Worm (Caenorhabditis elegans) whole organism, midembryonic: ENCODE measurements around the gene set-2.
A peak's percentile ranks its signal among the peaks of the same experiment; 100 is the strongest.

Source experiments
- T22C8.4 ChIP-seq: fragments of 200-800 bp; sonication (Bioruptor generic); IDR thresholded peaks from 2 replicates; pipeline ENCODE4 v1.3.6; 2022; ENCODE audit warnings: missing genetic modification characterization, missing compliant biosample characterization
- cog-1 ChIP-seq: sonication (generic microtip); optimal IDR thresholded peaks from 2 replicates; lab custom pipeline; 2016; ENCODE audit warnings: missing genetic modification characterization, missing compliant biosample characterization
- flt-1 ChIP-seq: fragments of 200-800 bp; sonication (Bioruptor generic); IDR thresholded peaks from 2 replicates; pipeline ENCODE4 v1.3.6; 2022; ENCODE audit warnings: missing genetic modification characterization, missing compliant biosample characterization
- klf-2 ChIP-seq: fragments of 200-800 bp; sonication (Bioruptor generic); conservative IDR thresholded peaks from 2 replicates; pipeline ENCODE4 v1.3.6; 2022; ENCODE audit warnings: missing genetic modification reagents, missing genetic modification characterization, missing compliant biosample characterization
- tab-1 ChIP-seq: fragments of 200-800 bp; sonication (Bioruptor generic); IDR thresholded peaks from 2 replicates; pipeline ENCODE4 v1.3.6; 2022; ENCODE audit warnings: missing genetic modification characterization, missing compliant biosample characterization
- ztf-23 ChIP-seq: fragments of 200-800 bp; sonication (Bioruptor generic); IDR thresholded peaks from 2 replicates; pipeline ENCODE4 v1.3.6; 2022; ENCODE audit warnings: missing genetic modification reagents, missing genetic modification characterization, missing compliant biosample characterization

ce11 chrIII:4899728-4900127 lies 30.3 kb downstream of the set-2 start:
- TF ChIP-seq flt-1 (GFP tag; lab: Robert Waterston, UW): peak; percentile 84
- TF ChIP-seq cog-1 (tag; lab: Kevin White, UChicago): peak; percentile 95
- peak; percentile 36; the same call in 1 of the 2 replicates for TF ChIP-seq T22C8.4 (GFP tag; lab: Robert Waterston, UW)
- peak; percentile 94 for TF ChIP-seq ztf-23 (GFP tag; lab: Robert Waterston, UW)
- TF ChIP-seq klf-2: no peak
- TF ChIP-seq tab-1 (GFP tag; lab: Robert Waterston, UW): no peak
